Worm (Caenorhabditis elegans): ENCODE measurements around the gene nas-11.

nas-11 gene

ce11 chrX:6738535-6738934 lies 25.2 kb downstream of the nas-11 start:
- no peak for TF ChIP-seq ref-1 (GFP tag; conservative IDR thresholded peaks at IDR 0.05)
- TF ChIP-seq ztf-29 (GFP tag; IDR thresholded peaks at IDR 0.05), result no peak
- TF ChIP-seq klf-2 (GFP tag; conservative IDR thresholded peaks at IDR 0.05), result no peak
- no peak for TF ChIP-seq med-1 (GFP tag; optimal IDR thresholded peaks at IDR 0.05; ENCODE audit: insufficient read depth)
- TF ChIP-seq flt-1 (GFP tag; IDR thresholded peaks at IDR 0.05), result no peak
- no peak for TF ChIP-seq tab-1 (GFP tag; IDR thresholded peaks at IDR 0.05)
- TF ChIP-seq cog-1 (tag; optimal IDR thresholded peaks at IDR 0.05), result no peak
- no peak for TF ChIP-seq ztf-23 (GFP tag; IDR thresholded peaks at IDR 0.05)
- TF ChIP-seq T22C8.4 (GFP tag; IDR thresholded peaks at IDR 0.05), result no peak

ce11 chrX:6739034-6740008 lies 25.9 kb downstream of the nas-11 start:
- no peak for TF ChIP-seq ref-1 (GFP tag; conservative IDR thresholded peaks at IDR 0.05)
- no peak for TF ChIP-seq med-1 (GFP tag; optimal IDR thresholded peaks at IDR 0.05; ENCODE audit: insufficient read depth)
- TF ChIP-seq T22C8.4 (GFP tag; IDR thresholded peaks at IDR 0.05), result no peak
- TF ChIP-seq tab-1 (GFP tag; IDR thresholded peaks at IDR 0.05), result no peak
- no peak for TF ChIP-seq ztf-23 (GFP tag; IDR thresholded peaks at IDR 0.05)
- TF ChIP-seq flt-1 (GFP tag; IDR thresholded peaks at IDR 0.05), result no peak
- TF ChIP-seq cog-1 (tag; optimal IDR thresholded peaks at IDR 0.05), result no peak
- no peak for TF ChIP-seq klf-2 (GFP tag; conservative IDR thresholded peaks at IDR 0.05)
- no peak for TF ChIP-seq ztf-29 (GFP tag; IDR thresholded peaks at IDR 0.05)

ce11 chrX:6740282-6740982 lies 27.1 kb downstream of the nas-11 start:
- TF ChIP-seq klf-2 (GFP tag; conservative IDR thresholded peaks at IDR 0.05) (no peak), cog-1 (tag; optimal IDR thresholded peaks at IDR 0.05) (no peak), T22C8.4 (GFP tag; IDR thresholded peaks at IDR 0.05) (no peak), tab-1 (GFP tag; IDR thresholded peaks at IDR 0.05) (no peak), ztf-23 (GFP tag; IDR thresholded peaks at IDR 0.05) (no peak), med-1 (GFP tag; optimal IDR thresholded peaks at IDR 0.05; ENCODE audit: insufficient read depth) (no peak), flt-1 (GFP tag; IDR thresholded peaks at IDR 0.05) (no peak), ztf-29 (GFP tag; IDR thresholded peaks at IDR 0.05) (no peak), ref-1 (GFP tag; conservative IDR thresholded peaks at IDR 0.05) (no peak)

- TF ChIP-seq klf-2 (GFP tag; conservative IDR thresholded peaks at IDR 0.05) (no peak), med-1 (GFP tag; optimal IDR thresholded peaks at IDR 0.05; ENCODE audit: insufficient read depth) (no peak), tab-1 (GFP tag; IDR thresholded peaks at IDR 0.05) (no peak), ztf-23 (GFP tag; IDR thresholded peaks at IDR 0.05) (no peak), T22C8.4 (GFP tag; IDR thresholded peaks at IDR 0.05) (no peak), cog-1 (tag; optimal IDR thresholded peaks at IDR 0.05) (no peak), ref-1 (GFP tag; conservative IDR thresholded peaks at IDR 0.05) (no peak), flt-1 (GFP tag; IDR thresholded peaks at IDR 0.05) (no peak), ztf-29 (GFP tag; IDR thresholded peaks at IDR 0.05) (no peak)
Observed at ce11 chrX:6740983-6741365, 27.6 kb downstream of the nas-11 start.

ce11 chrX:6741532-6741931 lies 28.2 kb downstream of the nas-11 start:
- TF ChIP-seq ref-1 (GFP tag; conservative IDR thresholded peaks at IDR 0.05) (no peak), ztf-23 (GFP tag; IDR thresholded peaks at IDR 0.05) (no peak), tab-1 (GFP tag; IDR thresholded peaks at IDR 0.05) (no peak), cog-1 (tag; optimal IDR thresholded peaks at IDR 0.05) (no peak), flt-1 (GFP tag; IDR thresholded peaks at IDR 0.05) (no peak), klf-2 (GFP tag; conservative IDR thresholded peaks at IDR 0.05) (no peak), T22C8.4 (GFP tag; IDR thresholded peaks at IDR 0.05) (no peak), med-1 (GFP tag; optimal IDR thresholded peaks at IDR 0.05; ENCODE audit: insufficient read depth) (no peak), ztf-29 (GFP tag; IDR thresholded peaks at IDR 0.05) (no peak)

- peak; percentile 79 for TF ChIP-seq flt-1 (GFP tag; IDR thresholded peaks at IDR 0.05)
- peak; percentile 90 for TF ChIP-seq cog-1 (tag; optimal IDR thresholded peaks at IDR 0.05)
- TF ChIP-seq tab-1 (GFP tag; IDR thresholded peaks at IDR 0.05), result no peak; the same call in 1 of the 2 replicates
- TF ChIP-seq T22C8.4 (GFP tag; IDR thresholded peaks at IDR 0.05), result no peak
- TF ChIP-seq ztf-29 (GFP tag; IDR thresholded peaks at IDR 0.05), result peak; percentile 45; the same call in 1 of the 2 replicates
- TF ChIP-seq med-1 (GFP tag; optimal IDR thresholded peaks at IDR 0.05; ENCODE audit: insufficient read depth), result no peak
Observed at ce11 chrX:6742011-6742683, 28.8 kb downstream of the nas-11 start, which contains the start of gene mdl-1. mdl-1 (plus strand) TSS chrX:6742351.

- no peak for TF ChIP-seq klf-2 (GFP tag; conservative IDR thresholded peaks at IDR 0.05)
- TF ChIP-seq cog-1 (tag; optimal IDR thresholded peaks at IDR 0.05), result no peak
- no peak for TF ChIP-seq med-1 (GFP tag; optimal IDR thresholded peaks at IDR 0.05; ENCODE audit: insufficient read depth)
- TF ChIP-seq tab-1 (GFP tag; IDR thresholded peaks at IDR 0.05), result no peak
- TF ChIP-seq ref-1 (GFP tag; conservative IDR thresholded peaks at IDR 0.05), result no peak
- TF ChIP-seq T22C8.4 (GFP tag; IDR thresholded peaks at IDR 0.05), result no peak
- TF ChIP-seq ztf-23 (GFP tag; IDR thresholded peaks at IDR 0.05), result no peak
- no peak for TF ChIP-seq flt-1 (GFP tag; IDR thresholded peaks at IDR 0.05)
- TF ChIP-seq ztf-29 (GFP tag; IDR thresholded peaks at IDR 0.05), result no peak
Observed at ce11 chrX:6742891-6743290, 29.5 kb downstream of the nas-11 start.

ce11 chrX:6743344-6743743 lies 30.0 kb downstream of the nas-11 start:
- TF ChIP-seq klf-2 (GFP tag; conservative IDR thresholded peaks at IDR 0.05) (no peak), med-1 (GFP tag; optimal IDR thresholded peaks at IDR 0.05; ENCODE audit: insufficient read depth) (no peak), tab-1 (GFP tag; IDR thresholded peaks at IDR 0.05) (no peak), ztf-23 (GFP tag; IDR thresholded peaks at IDR 0.05) (no peak), T22C8.4 (GFP tag; IDR thresholded peaks at IDR 0.05) (no peak), flt-1 (GFP tag; IDR thresholded peaks at IDR 0.05) (no peak), cog-1 (tag; optimal IDR thresholded peaks at IDR 0.05) (no peak), ref-1 (GFP tag; conservative IDR thresholded peaks at IDR 0.05) (no peak), ztf-29 (GFP tag; IDR thresholded peaks at IDR 0.05) (no peak)

All from whole organism, midembryonic.